Worm (Caenorhabditis elegans) whole organism, L2 larva: Measurements from ENCODE around the gene hmt-1.

Experiments
- C34F6.9 ChIP-seq: fragments of 150-350 bp; optimal IDR thresholded peaks from 2 replicates; lab custom pipeline; 2014; ENCODE audit warnings: missing biosample characterization, missing genetic modification characterization
- F13H6.1 ChIP-seq: sonication (generic microtip); optimal IDR thresholded peaks from 2 replicates; lab custom pipeline; 2016; ENCODE audit warnings: missing genetic modification characterization, missing compliant biosample characterization
- R02D3.7 ChIP-seq: fragments of 150-350 bp; optimal IDR thresholded peaks from 2 replicates; lab custom pipeline; 2014; ENCODE audit warnings: missing biosample characterization, missing genetic modification characterization
- Y55F3AM.14 ChIP-seq: fragments of 200-800 bp; sonication (Bioruptor generic); optimal IDR thresholded peaks from 2 replicates; lab custom pipeline; 2018; ENCODE audit warnings: mild to moderate bottlenecking, missing genetic modification characterization, missing compliant biosample characterization
- ZK546.5 ChIP-seq: sonication (generic microtip); optimal IDR thresholded peaks from 2 replicates; lab custom pipeline; 2017; ENCODE audit warnings: missing biosample characterization, missing genetic modification characterization
- alr-1 ChIP-seq: fragments of 150-350 bp; optimal IDR thresholded peaks from 2 replicates; lab custom pipeline; 2014; ENCODE audit warnings: missing biosample characterization, missing genetic modification characterization
- aly-2 ChIP-seq: fragments of 150-350 bp; optimal IDR thresholded peaks from 2 replicates; lab custom pipeline; 2014; ENCODE audit warnings: missing biosample characterization, missing genetic modification characterization
- ama-1 ChIP-seq: fragments of 150-350 bp; optimal IDR thresholded peaks from 2 replicates; lab custom pipeline; 2018; ENCODE audit warnings: inconsistent platforms
- blmp-1 ChIP-seq: sonication (generic microtip); optimal IDR thresholded peaks from 2 replicates; lab custom pipeline; 2017; ENCODE audit warnings: missing genetic modification characterization, mild to moderate bottlenecking, missing compliant biosample characterization, antibody characterized with exemption, moderate library complexity; ENCODE audit not compliant: insufficient read depth
- ceh-16 ChIP-seq: fragments of 150-350 bp; optimal IDR thresholded peaks from 2 replicates; lab custom pipeline; 2014; ENCODE audit warnings: missing biosample characterization, missing genetic modification characterization
- ceh-82 ChIP-seq: fragments of 150-350 bp; optimal IDR thresholded peaks from 2 replicates; lab custom pipeline; 2014; ENCODE audit warnings: missing biosample characterization, missing genetic modification characterization
- crh-2 ChIP-seq: sonication (generic microtip); optimal IDR thresholded peaks from 2 replicates; lab custom pipeline; 2017; ENCODE audit warnings: missing biosample characterization, missing genetic modification characterization
- dmd-4 ChIP-seq: sonication (generic microtip); optimal IDR thresholded peaks from 2 replicates; lab custom pipeline; 2017; ENCODE audit warnings: missing biosample characterization, missing genetic modification characterization
- egl-27 ChIP-seq: sonication (generic microtip); optimal IDR thresholded peaks from 3 replicates; lab custom pipeline; 2017; ENCODE audit warnings: missing biosample characterization, missing genetic modification reagents, missing genetic modification characterization
- elt-1 ChIP-seq: fragments of 150-350 bp; optimal IDR thresholded peaks from 2 replicates; lab custom pipeline; 2014; ENCODE audit warnings: missing biosample characterization, missing genetic modification characterization
- elt-3 ChIP-seq: sonication (generic microtip); optimal IDR thresholded peaks from 2 replicates; lab custom pipeline; 2017; ENCODE audit warnings: missing biosample characterization, missing genetic modification characterization
- fos-1 ChIP-seq: fragments of 150-350 bp; optimal IDR thresholded peaks from 2 replicates; lab custom pipeline; 2014; ENCODE audit warnings: missing biosample characterization, missing genetic modification characterization
- gmeb-1 ChIP-seq: fragments of 150-350 bp; optimal IDR thresholded peaks from 2 replicates; lab custom pipeline; 2014; ENCODE audit warnings: missing biosample characterization, missing genetic modification characterization
- lin-11 ChIP-seq: fragments of 150-350 bp; sonication (generic microtip); optimal IDR thresholded peaks from 2 replicates; lab custom pipeline; 2014; ENCODE audit warnings: missing biosample characterization, missing genetic modification characterization, inconsistent platforms, mixed read lengths
- lin-13 ChIP-seq: fragments of 150-350 bp; optimal IDR thresholded peaks from 2 replicates; lab custom pipeline; 2014; ENCODE audit warnings: missing biosample characterization, missing genetic modification reagents, missing genetic modification characterization
- lin-39 ChIP-seq: fragments of 150-350 bp; optimal IDR thresholded peaks from 2 replicates; lab custom pipeline; 2014; ENCODE audit warnings: missing biosample characterization, missing genetic modification reagents, missing genetic modification characterization
- lsy-2 ChIP-seq, 2 experiments: fragments of 150-350 bp in 1 of 2; sonication (generic microtip) in 1 of 2; optimal IDR thresholded peaks; 2 replicates each; lab custom pipeline; 2014 to 2017; ENCODE audit warnings: missing biosample characterization in 2 of 2, missing genetic modification characterization in 2 of 2
- mab-5 ChIP-seq: fragments of 150-350 bp; optimal IDR thresholded peaks from 2 replicates; lab custom pipeline; 2014; ENCODE audit warnings: missing biosample characterization, missing genetic modification characterization
- mbf-1 ChIP-seq: sonication (generic microtip); optimal IDR thresholded peaks from 2 replicates; lab custom pipeline; 2017; ENCODE audit warnings: missing biosample characterization, missing genetic modification characterization
- mdl-1 ChIP-seq, 2 experiments: fragments of 150-350 bp in 1 of 2; sonication (generic microtip) in 1 of 2; optimal IDR thresholded peaks; 2 replicates each; lab custom pipeline; 2017; ENCODE audit warnings: missing biosample characterization in 2 of 2, missing genetic modification characterization in 2 of 2
- nhr-10 ChIP-seq: sonication (generic microtip); optimal IDR thresholded peaks from 2 replicates; lab custom pipeline; 2017; ENCODE audit warnings: missing biosample characterization, missing genetic modification characterization
- nhr-11 ChIP-seq: fragments of 150-350 bp; optimal IDR thresholded peaks from 2 replicates; lab custom pipeline; 2014; ENCODE audit warnings: missing biosample characterization, missing genetic modification characterization
- nhr-12 ChIP-seq: fragments of 150-350 bp; optimal IDR thresholded peaks from 2 replicates; lab custom pipeline; 2014; ENCODE audit warnings: missing biosample characterization, missing genetic modification characterization
- nhr-129 ChIP-seq: fragments of 150-350 bp; optimal IDR thresholded peaks from 2 replicates; lab custom pipeline; 2014; ENCODE audit warnings: missing biosample characterization, missing genetic modification characterization
- nhr-21 ChIP-seq: fragments of 150-350 bp; optimal IDR thresholded peaks from 2 replicates; lab custom pipeline; 2014; ENCODE audit warnings: missing biosample characterization, missing genetic modification characterization
- nhr-23 ChIP-seq: fragments of 150-350 bp; optimal IDR thresholded peaks from 2 replicates; lab custom pipeline; 2014; ENCODE audit warnings: missing biosample characterization, missing genetic modification reagents, missing genetic modification characterization
- nhr-237 ChIP-seq: fragments of 150-350 bp; optimal IDR thresholded peaks from 2 replicates; lab custom pipeline; 2014; ENCODE audit warnings: missing biosample characterization, missing genetic modification characterization
- nhr-25 ChIP-seq: fragments of 150-350 bp; sonication (generic microtip); optimal IDR thresholded peaks from 3 replicates; lab custom pipeline; 2014; ENCODE audit warnings: missing biosample characterization, missing genetic modification characterization
- nhr-6 ChIP-seq: fragments of 150-350 bp; optimal IDR thresholded peaks from 2 replicates; lab custom pipeline; 2014; ENCODE audit warnings: missing biosample characterization, missing genetic modification characterization
- nhr-77 ChIP-seq: fragments of 150-350 bp; optimal IDR thresholded peaks from 2 replicates; lab custom pipeline; 2014; ENCODE audit warnings: missing biosample characterization, missing genetic modification characterization
- peb-1 ChIP-seq: fragments of 150-350 bp; optimal IDR thresholded peaks from 2 replicates; lab custom pipeline; 2014; ENCODE audit warnings: missing biosample characterization, missing genetic modification characterization
- sem-4 ChIP-seq: fragments of 150-350 bp; optimal IDR thresholded peaks from 2 replicates; lab custom pipeline; 2014; ENCODE audit warnings: missing biosample characterization, missing genetic modification reagents, missing genetic modification characterization
- skn-1 ChIP-seq: sonication (generic microtip); optimal IDR thresholded peaks from 2 replicates; lab custom pipeline; 2017; ENCODE audit warnings: missing biosample characterization, missing genetic modification characterization
- sma-3 ChIP-seq: sonication (generic microtip); optimal IDR thresholded peaks from 2 replicates; lab custom pipeline; 2016; ENCODE audit warnings: missing genetic modification reagents, missing genetic modification characterization, missing compliant biosample characterization
- sma-9 ChIP-seq, 2 experiments: fragments of 150-350 bp in 1 of 2; sonication (generic microtip) in 1 of 2; optimal IDR thresholded peaks; 2 replicates each; lab custom pipeline; 2014 to 2016; ENCODE audit warnings: missing genetic modification characterization in 2 of 2, mild to moderate bottlenecking in 1 of 2, missing biosample characterization in 1 of 2, missing compliant biosample characterization in 1 of 2, missing genetic modification reagents in 1 of 2, moderate library complexity in 1 of 2
- snpc-4 ChIP-seq: fragments of 150-350 bp; optimal IDR thresholded peaks from 2 replicates; lab custom pipeline; 2014; ENCODE audit warnings: missing biosample characterization, missing genetic modification characterization
- unc-39 ChIP-seq: fragments of 150-350 bp; optimal IDR thresholded peaks from 2 replicates; lab custom pipeline; 2014; ENCODE audit warnings: missing biosample characterization, missing genetic modification characterization
- unc-55 ChIP-seq: fragments of 150-350 bp; sonication (generic microtip); optimal IDR thresholded peaks from 3 replicates; lab custom pipeline; 2014; ENCODE audit warnings: missing biosample characterization, missing genetic modification reagents, missing genetic modification characterization
- unc-62 ChIP-seq: fragments of 150-350 bp; optimal IDR thresholded peaks from 2 replicates; lab custom pipeline; 2014; ENCODE audit warnings: missing biosample characterization, missing genetic modification reagents, missing genetic modification characterization
- zag-1 ChIP-seq: fragments of 150-350 bp; optimal IDR thresholded peaks from 2 replicates; lab custom pipeline; 2014; ENCODE audit warnings: missing biosample characterization, missing genetic modification characterization
- ztf-1 ChIP-seq: fragments of 200-800 bp; sonication (Bioruptor generic); conservative IDR thresholded peaks from 2 replicates; pipeline ENCODE4 v1.3.6; 2022; ENCODE audit warnings: missing genetic modification characterization, missing compliant biosample characterization
- ztf-11 ChIP-seq: sonication (generic microtip); optimal IDR thresholded peaks from 2 replicates; lab custom pipeline; 2017; ENCODE audit warnings: missing biosample characterization, missing genetic modification characterization
- ztf-4 ChIP-seq: fragments of 150-350 bp; optimal IDR thresholded peaks from 2 replicates; lab custom pipeline; 2014; ENCODE audit warnings: missing biosample characterization, missing genetic modification characterization

Gene hmt-1

ce11 chrIII:11066691-11067090, 33.1 kb downstream of the hmt-1 start (continued):
- TF ChIP-seq nhr-77 (tag; lab: Kevin White, UChicago), result no peak
- peak; percentile 11 for TF ChIP-seq blmp-1 (tag; lab: Kevin White, UChicago)
- peak; percentile 58 for TF ChIP-seq Y55F3AM.14 (GFP tag; lab: Kevin White, UChicago)

- TF ChIP-seq F13H6.1 (no peak), crh-2 (tag; lab: Kevin White, UChicago) (no peak), skn-1 (tag; lab: Kevin White, UChicago) (no peak), unc-55 (GFP tag; lab: Kevin White, UChicago) (no peak), nhr-12 (no peak), egl-27 (tag; lab: Kevin White, UChicago) (no peak), ama-1 (no peak), snpc-4 (tag; lab: Kevin White, UChicago) (no peak), lin-13 (GFP tag; lab: Kevin White, UChicago) (no peak), nhr-11 (tag; lab: Kevin White, UChicago) (no peak), sem-4 (tag; lab: Kevin White, UChicago) (no peak), mbf-1 (tag; lab: Kevin White, UChicago) (no peak), dmd-4 (no peak), nhr-6 (tag; lab: Kevin White, UChicago) (no peak), nhr-10 (no peak), mab-5 (no peak), zag-1 (no peak), Y55F3AM.14 (GFP tag; lab: Kevin White, UChicago) (no peak)
- TF ChIP-seq, all 48 proteins: peak for 0
Observed at ce11 chrIII:11064576-11064975, 35.2 kb downstream of the hmt-1 start.

- TF ChIP-seq skn-1 (tag; lab: Kevin White, UChicago) (no peak), nhr-21 (tag; lab: Kevin White, UChicago) (no peak), dmd-4 (no peak), elt-1 (tag; lab: Kevin White, UChicago) (no peak), ceh-16 (tag; lab: Kevin White, UChicago) (no peak), egl-27 (tag; lab: Kevin White, UChicago) (no peak), lin-11 (tag; lab: Kevin White, UChicago) (peak; percentile 26), sma-9 (GFP tag; optimal IDR thresholded peaks at IDR 0.05; lab: Kevin White, UChicago) (peak; percentile 64), sma-9 (tag; optimal IDR thresholded peaks at IDR 0.05; lab: Kevin White, UChicago) (no peak), sma-3 (GFP tag; lab: Kevin White, UChicago) (peak; percentile 23), ztf-11 (no peak), elt-3 (tag; lab: Kevin White, UChicago) (no peak), snpc-4 (tag; lab: Kevin White, UChicago) (no peak), lin-13 (GFP tag; lab: Kevin White, UChicago) (peak; percentile 18), lin-39 (no peak), nhr-12 (no peak), gmeb-1 (peak; percentile 92), ceh-82 (tag; lab: Kevin White, UChicago) (no peak), ztf-4 (tag; lab: Kevin White, UChicago) (no peak), fos-1 (tag; lab: Kevin White, UChicago) (no peak), blmp-1 (tag; lab: Kevin White, UChicago) (no peak), nhr-23 (tag; lab: Kevin White, UChicago) (no peak), mab-5 (no peak), Y55F3AM.14 (GFP tag; lab: Kevin White, UChicago) (peak; percentile 26), mbf-1 (tag; lab: Kevin White, UChicago) (no peak), nhr-129 (tag; lab: Kevin White, UChicago) (peak; percentile 24), ztf-1 (no peak), nhr-77 (tag; lab: Kevin White, UChicago) (no peak), F13H6.1 (peak; percentile 44), lsy-2 (tag; optimal IDR thresholded peaks at IDR 0.05; lab: Kevin White, UChicago) (peak; percentile 42 to 65), alr-1 (tag; lab: Kevin White, UChicago) (no peak), zag-1 (no peak), sem-4 (tag; lab: Kevin White, UChicago) (no peak), R02D3.7 (tag; lab: Kevin White, UChicago) (no peak), nhr-11 (tag; lab: Kevin White, UChicago) (no peak), aly-2 (tag; lab: Kevin White, UChicago) (no peak), unc-62 (GFP tag; lab: Kevin White, UChicago) (no peak), nhr-10 (no peak), mdl-1 (tag; optimal IDR thresholded peaks at IDR 0.05; lab: Kevin White, UChicago) (no peak), nhr-6 (tag; lab: Kevin White, UChicago) (no peak), crh-2 (tag; lab: Kevin White, UChicago) (peak; percentile 20), peb-1 (tag; lab: Kevin White, UChicago) (no peak), unc-55 (GFP tag; lab: Kevin White, UChicago) (peak; percentile 67), nhr-25 (no peak), C34F6.9 (tag; lab: Kevin White, UChicago) (peak; percentile 54), nhr-237 (tag; lab: Kevin White, UChicago) (no peak), unc-39 (no peak), ZK546.5 (tag; lab: Kevin White, UChicago) (no peak), ama-1 (no peak)
Observed at ce11 chrIII:11063259-11063658, 36.5 kb downstream of the hmt-1 start, which contains the start of gene rsa-2. Gene rsa-2, plus strand, starts transcription at chrIII:11063479.
